Worm (Caenorhabditis elegans) whole organism, L4/young adult: ENCODE results near the gene unc-41.

Source experiments
- W03F9.2 ChIP-seq: fragments of 150-350 bp; optimal IDR thresholded peaks from 2 replicates; lab custom pipeline; 2014; ENCODE audit warnings: missing biosample characterization, missing genetic modification characterization
- him-1 ChIP-seq: sonication (generic microtip); optimal IDR thresholded peaks from 2 replicates; lab custom pipeline; 2016; ENCODE audit warnings: missing genotype, missing genetic modification reagents, missing genetic modification characterization, missing compliant biosample characterization

DNA sequence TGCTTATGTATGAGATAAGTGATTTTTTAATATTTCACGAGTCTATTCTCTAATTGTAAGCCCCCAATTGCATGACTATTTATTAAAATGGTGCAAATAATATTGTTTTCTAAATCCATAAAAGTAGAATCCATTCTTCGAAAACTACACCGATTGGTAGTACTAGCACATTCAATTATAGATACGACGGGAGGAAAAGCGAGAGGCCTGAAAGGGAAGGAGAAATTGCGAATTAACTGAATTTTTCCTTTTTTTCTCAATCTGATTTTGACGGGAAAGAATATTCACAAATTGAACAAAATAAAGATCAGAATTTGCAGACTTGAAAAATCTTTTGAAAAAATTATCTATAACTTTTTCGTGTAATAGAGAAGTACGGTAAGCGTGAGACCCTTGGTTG, 1.2 kb upstream of the unc-41 start:
- TF ChIP-seq W03F9.2 (tag; lab: Kevin White, UChicago) (no peak), him-1 (no peak)
